Worm (Caenorhabditis elegans): ENCODE measurements around the gene emc-5.

DNA sequence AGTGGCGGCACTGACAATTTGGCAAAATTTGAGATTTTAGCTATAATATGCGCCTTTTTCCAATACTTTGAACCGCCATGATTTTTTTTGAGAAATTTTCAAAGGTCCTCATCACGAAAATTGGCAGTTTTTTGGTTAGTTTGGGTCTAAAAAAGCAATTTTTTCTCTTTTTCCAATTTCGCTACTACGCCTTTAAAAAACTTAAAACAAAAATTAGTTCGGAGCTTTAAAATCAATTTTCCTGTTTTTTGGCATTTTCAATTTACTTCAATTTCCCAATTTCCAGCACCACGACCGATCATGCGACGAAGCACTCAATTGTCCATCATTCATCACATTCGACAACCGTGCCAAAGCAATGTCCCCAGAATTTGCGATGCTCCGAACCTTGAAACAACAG lies 785 bp downstream of the emc-5 start, which contains the start of gene B0334.5:
- TF ChIP-seq blmp-1 (tag; optimal IDR thresholded peaks at IDR 0.05; ENCODE audit: insufficient read depth): no peak
- TF ChIP-seq ama-1 (optimal IDR thresholded peaks at IDR 0.05): no peak
- no peak for TF ChIP-seq lin-13 (GFP tag; optimal IDR thresholded peaks at IDR 0.05)
- TF ChIP-seq R02D3.7 (tag; optimal IDR thresholded peaks at IDR 0.05): no peak
- TF ChIP-seq nhr-12 (tag; optimal IDR thresholded peaks at IDR 0.05): no peak
- TF ChIP-seq C34F6.9 (tag; optimal IDR thresholded peaks at IDR 0.05): no peak
- TF ChIP-seq zag-1 (tag; optimal IDR thresholded peaks at IDR 0.05): no peak
- no peak for TF ChIP-seq egl-27 (tag; optimal IDR thresholded peaks at IDR 0.05)
- no peak for TF ChIP-seq mdl-1 (tag; optimal IDR thresholded peaks at IDR 0.05)
- no peak for TF ChIP-seq ztf-11 (tag; optimal IDR thresholded peaks at IDR 0.05)
- no peak for TF ChIP-seq elt-3 (tag; optimal IDR thresholded peaks at IDR 0.05)
- no peak for TF ChIP-seq mab-5 (tag; optimal IDR thresholded peaks at IDR 0.05)
- no peak for TF ChIP-seq nhr-10 (tag; optimal IDR thresholded peaks at IDR 0.05)
- no peak for TF ChIP-seq aly-2 (tag; optimal IDR thresholded peaks at IDR 0.05)

Data from whole organism, L2 larva.